Worm (Caenorhabditis elegans) whole organism, L3 larva: ENCODE results near the gene dhs-21.

Experiments used
- R02D3.7 ChIP-seq: fragments of 150-350 bp; optimal IDR thresholded peaks from 2 replicates; lab custom pipeline; 2014; ENCODE audit warnings: missing biosample characterization, missing genetic modification characterization
- ZK546.5 ChIP-seq: sonication (generic microtip); optimal IDR thresholded peaks from 2 replicates; lab custom pipeline; 2017; ENCODE audit warnings: missing biosample characterization, missing genetic modification characterization
- aly-2 ChIP-seq: fragments of 150-350 bp; optimal IDR thresholded peaks from 2 replicates; lab custom pipeline; 2014; ENCODE audit warnings: missing biosample characterization, missing genetic modification characterization
- ceh-16 ChIP-seq: sonication (generic microtip); optimal IDR thresholded peaks from 2 replicates; lab custom pipeline; 2017; ENCODE audit warnings: missing biosample characterization, missing genetic modification characterization
- ceh-28 ChIP-seq: fragments of 150-350 bp; optimal IDR thresholded peaks from 2 replicates; lab custom pipeline; 2014; ENCODE audit warnings: missing biosample characterization, missing genetic modification reagents, missing genetic modification characterization
- ceh-82 ChIP-seq: fragments of 150-350 bp; optimal IDR thresholded peaks from 2 replicates; lab custom pipeline; 2014; ENCODE audit warnings: missing biosample characterization, missing genetic modification characterization
- ceh-9 ChIP-seq: sonication (generic microtip); optimal IDR thresholded peaks from 2 replicates; lab custom pipeline; 2018; ENCODE audit warnings: missing biosample characterization, missing genetic modification characterization
- daf-12 ChIP-seq: fragments of 150-350 bp; optimal IDR thresholded peaks from 2 replicates; lab custom pipeline; 2014; ENCODE audit warnings: missing biosample characterization, missing genetic modification reagents, missing genetic modification characterization
- egl-5 ChIP-seq: fragments of 150-350 bp; optimal IDR thresholded peaks from 2 replicates; lab custom pipeline; 2017; ENCODE audit warnings: missing biosample characterization, missing genetic modification reagents, missing genetic modification characterization, inconsistent platforms
- elt-1 ChIP-seq: fragments of 150-350 bp; optimal IDR thresholded peaks from 2 replicates; lab custom pipeline; 2014; ENCODE audit warnings: missing biosample characterization, missing genetic modification characterization
- elt-2 ChIP-seq: sonication (generic microtip); optimal IDR thresholded peaks from 2 replicates; lab custom pipeline; 2016; ENCODE audit warnings: missing genetic modification reagents, mild to moderate bottlenecking, missing genetic modification characterization, missing compliant biosample characterization
- elt-3 ChIP-seq, 3 experiments: fragments of 150-350 bp in 1 of 3; sonication (generic microtip) in 2 of 3; optimal IDR thresholded peaks; 2 replicates in 2 of 3; 4 replicates in 1 of 3; lab custom pipeline; 2014 to 2017; ENCODE audit warnings: missing biosample characterization in 3 of 3, missing genetic modification characterization in 3 of 3
- fkh-2 ChIP-seq: fragments of 150-350 bp; optimal IDR thresholded peaks from 2 replicates; lab custom pipeline; 2014; ENCODE audit warnings: missing biosample characterization, missing genetic modification reagents, missing genetic modification characterization
- hmg-11 ChIP-seq: sonication (generic microtip); optimal IDR thresholded peaks from 2 replicates; lab custom pipeline; 2016; ENCODE audit warnings: missing genetic modification characterization, missing compliant biosample characterization
- jun-1 ChIP-seq: fragments of 150-350 bp; optimal IDR thresholded peaks from 2 replicates; lab custom pipeline; 2014; ENCODE audit warnings: missing biosample characterization, missing genetic modification reagents, missing genetic modification characterization
- lin-15B ChIP-seq: fragments of 150-350 bp; optimal IDR thresholded peaks from 2 replicates; lab custom pipeline; 2014; ENCODE audit warnings: missing biosample characterization, missing genetic modification characterization
- lin-39 ChIP-seq: fragments of 150-350 bp; optimal IDR thresholded peaks from 2 replicates; lab custom pipeline; 2018; ENCODE audit warnings: missing biosample characterization, missing genetic modification reagents, missing genetic modification characterization
- lsy-12 ChIP-seq: sonication (generic microtip); optimal IDR thresholded peaks from 2 replicates; lab custom pipeline; 2016; ENCODE audit warnings: mild to moderate bottlenecking, missing genetic modification characterization, missing compliant biosample characterization
- mml-1 ChIP-seq: fragments of 150-350 bp; sonication (generic microtip); optimal IDR thresholded peaks from 3 replicates; lab custom pipeline; 2014; ENCODE audit warnings: missing biosample characterization, missing genetic modification characterization
- nfya-1 ChIP-seq: sonication (generic microtip); optimal IDR thresholded peaks from 2 replicates; lab custom pipeline; 2017; ENCODE audit warnings: missing genetic modification characterization, mild to moderate bottlenecking, missing compliant biosample characterization, antibody characterized with exemption, moderate library complexity; ENCODE audit not compliant: insufficient read depth
- nhr-11 ChIP-seq: fragments of 150-350 bp; optimal IDR thresholded peaks from 2 replicates; lab custom pipeline; 2014; ENCODE audit warnings: missing biosample characterization, missing genetic modification characterization
- nhr-12 ChIP-seq: fragments of 150-350 bp; optimal IDR thresholded peaks from 2 replicates; lab custom pipeline; 2014; ENCODE audit warnings: missing biosample characterization, missing genetic modification characterization
- nhr-237 ChIP-seq: fragments of 150-350 bp; optimal IDR thresholded peaks from 2 replicates; lab custom pipeline; 2014; ENCODE audit warnings: missing biosample characterization, missing genetic modification characterization
- nhr-28 ChIP-seq: fragments of 150-350 bp; optimal IDR thresholded peaks from 2 replicates; lab custom pipeline; 2014; ENCODE audit warnings: missing biosample characterization, missing genetic modification characterization
- nhr-43 ChIP-seq: sonication (generic microtip); optimal IDR thresholded peaks from 2 replicates; lab custom pipeline; 2016; ENCODE audit warnings: mild to moderate bottlenecking, missing genetic modification characterization, missing compliant biosample characterization; ENCODE audit not compliant: poor library complexity, severe bottlenecking
- nhr-76 ChIP-seq: fragments of 150-350 bp; sonication (generic microtip); optimal IDR thresholded peaks from 5 replicates; lab custom pipeline; 2014; ENCODE audit warnings: missing biosample characterization, missing genetic modification characterization
- nhr-77 ChIP-seq: fragments of 150-350 bp; optimal IDR thresholded peaks from 2 replicates; lab custom pipeline; 2014; ENCODE audit warnings: missing biosample characterization, missing genetic modification characterization
- pha-4 ChIP-seq: fragments of 150-350 bp; optimal IDR thresholded peaks from 2 replicates; lab custom pipeline; 2014; ENCODE audit warnings: missing biosample characterization, missing genetic modification reagents, missing genetic modification characterization
- pqm-1 ChIP-seq: fragments of 150-350 bp; optimal IDR thresholded peaks from 2 replicates; lab custom pipeline; 2017; ENCODE audit warnings: missing biosample characterization, missing genetic modification characterization, inconsistent platforms
- sea-2 ChIP-seq: fragments of 150-350 bp; sonication (generic microtip); optimal IDR thresholded peaks from 4 replicates; lab custom pipeline; 2014; ENCODE audit warnings: missing biosample characterization, missing genetic modification reagents, missing genetic modification characterization
- skn-1 ChIP-seq: fragments of 150-350 bp; optimal IDR thresholded peaks from 2 replicates; lab custom pipeline; 2014; ENCODE audit warnings: missing biosample characterization, missing genetic modification characterization
- snpc-4 ChIP-seq: fragments of 150-350 bp; optimal IDR thresholded peaks from 2 replicates; lab custom pipeline; 2014; ENCODE audit warnings: missing biosample characterization, missing genetic modification characterization
- tbx-2 ChIP-seq: sonication (generic microtip); optimal IDR thresholded peaks from 2 replicates; lab custom pipeline; 2016; ENCODE audit warnings: mild to moderate bottlenecking, missing genetic modification characterization, missing compliant biosample characterization
- unc-39 ChIP-seq: sonication (generic microtip); optimal IDR thresholded peaks from 4 replicates; lab custom pipeline; 2017; ENCODE audit warnings: missing biosample characterization, missing genetic modification characterization
- unc-62 ChIP-seq: fragments of 150-350 bp; sonication (generic microtip); optimal IDR thresholded peaks from 4 replicates; lab custom pipeline; 2014; ENCODE audit warnings: missing biosample characterization, missing genetic modification reagents, missing genetic modification characterization
- zag-1 ChIP-seq: fragments of 150-350 bp; optimal IDR thresholded peaks from 2 replicates; lab custom pipeline; 2014; ENCODE audit warnings: missing biosample characterization, missing genetic modification characterization
- ztf-11 ChIP-seq: fragments of 150-350 bp; optimal IDR thresholded peaks from 2 replicates; lab custom pipeline; 2014; ENCODE audit warnings: missing biosample characterization, missing genetic modification characterization
- ztf-4 ChIP-seq: fragments of 150-350 bp; optimal IDR thresholded peaks from 2 replicates; lab custom pipeline; 2014; ENCODE audit warnings: missing biosample characterization, missing genetic modification characterization

Gene dhs-21

ce11 chrV:12733465-12734248 is at the start of gene dhs-21, which contains the start of gene xbx-9:
TSS of gene dhs-21 (minus strand) at chrV:12733645.
TSS of gene xbx-9 (plus strand) at chrV:12734198.
- TF ChIP-seq elt-3 (tag; optimal IDR thresholded peaks at IDR 0.05; lab: Kevin White, UChicago) (peak in 1 of 3 experiments; percentile 26), pqm-1 (tag; lab: Kevin White, UChicago) (peak; percentile 86), nhr-76 (tag; lab: Kevin White, UChicago) (no peak), egl-5 (tag; lab: Kevin White, UChicago) (no peak), elt-2 (tag; lab: Kevin White, UChicago) (peak; percentile 79), pha-4 (tag; lab: Kevin White, UChicago) (peak; percentile 12), jun-1 (tag; lab: Kevin White, UChicago) (peak; percentile 54)

DNA sequence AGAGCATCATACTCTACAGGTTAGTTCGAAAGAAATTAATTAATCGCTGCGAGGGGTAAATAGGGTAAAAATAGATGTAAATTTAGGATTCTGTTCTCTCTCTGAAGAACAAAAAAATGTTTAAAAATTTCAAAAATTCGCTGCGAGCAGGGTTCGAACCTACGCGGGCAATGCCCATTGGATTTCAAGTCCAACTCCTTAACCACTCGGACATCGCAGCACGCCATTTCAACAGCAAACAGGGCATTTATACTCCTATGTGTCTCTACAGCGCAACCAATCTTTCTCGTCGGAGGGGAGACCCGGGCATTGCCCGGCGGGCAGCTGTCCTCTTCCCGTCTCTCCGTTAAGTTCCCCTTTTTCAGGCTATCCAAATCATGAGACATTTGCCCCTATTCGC is 46.8 kb upstream of the dhs-21 start:
- TF ChIP-seq elt-1 (tag; lab: Kevin White, UChicago) (no peak), ceh-9 (no peak), nfya-1 (tag; lab: Kevin White, UChicago) (peak; percentile 49), ceh-16 (tag; lab: Kevin White, UChicago) (no peak), lin-39 (peak; percentile 1), mml-1 (tag; lab: Kevin White, UChicago) (no peak), tbx-2 (tag; lab: Kevin White, UChicago) (peak; percentile 22), aly-2 (tag; lab: Kevin White, UChicago) (no peak), sea-2 (no peak), ceh-28 (tag; lab: Kevin White, UChicago) (no peak), nhr-43 (tag; lab: Kevin White, UChicago) (peak; percentile 29), pha-4 (tag; lab: Kevin White, UChicago) (peak; percentile 33), zag-1 (tag; lab: Kevin White, UChicago) (no peak), skn-1 (tag; lab: Kevin White, UChicago) (no peak), hmg-11 (tag; lab: Kevin White, UChicago) (peak; percentile 64), lin-15B (tag; lab: Kevin White, UChicago) (no peak), nhr-12 (tag; lab: Kevin White, UChicago) (no peak), ceh-82 (peak; percentile 35), ztf-4 (tag; lab: Kevin White, UChicago) (no peak), R02D3.7 (tag; lab: Kevin White, UChicago) (no peak), lsy-12 (tag; lab: Kevin White, UChicago) (peak; percentile 57), snpc-4 (tag; lab: Kevin White, UChicago) (no peak), pqm-1 (tag; lab: Kevin White, UChicago) (peak; percentile 7), daf-12 (tag; lab: Kevin White, UChicago) (no peak), nhr-28 (tag; lab: Kevin White, UChicago) (no peak), unc-39 (tag; lab: Kevin White, UChicago) (no peak), elt-2 (tag; lab: Kevin White, UChicago) (peak; percentile 28), nhr-11 (tag; lab: Kevin White, UChicago) (no peak), fkh-2 (tag; lab: Kevin White, UChicago) (no peak), ZK546.5 (tag; lab: Kevin White, UChicago) (no peak)

ce11 chrV:12773852-12774251 is 40.4 kb upstream of the dhs-21 start:
- TF ChIP-seq unc-62 (no peak), daf-12 (tag; lab: Kevin White, UChicago) (no peak), lsy-12 (tag; lab: Kevin White, UChicago) (no peak), tbx-2 (tag; lab: Kevin White, UChicago) (no peak)

ce11 chrV:12773222-12773621 is 39.8 kb upstream of the dhs-21 start, which contains the start of gene ZC455.1:
TSS of gene ZC455.1 (plus strand) at chrV:12773522.
- TF ChIP-seq R02D3.7 (tag; lab: Kevin White, UChicago) (no peak), lin-39 (no peak), ztf-11 (tag; lab: Kevin White, UChicago) (no peak), ceh-28 (tag; lab: Kevin White, UChicago) (no peak), ceh-82 (no peak), unc-39 (tag; lab: Kevin White, UChicago) (no peak), nhr-237 (tag; lab: Kevin White, UChicago) (no peak), aly-2 (tag; lab: Kevin White, UChicago) (no peak), nhr-77 (tag; lab: Kevin White, UChicago) (no peak)
